Fruit fly (Drosophila melanogaster) whole organism, adult: Measurements from ENCODE around the gene CG31928.

ENCODE experiments used
- CG11617 ChIP-seq: fragments of 200-800 bp; sonication (Bioruptor generic); optimal IDR thresholded peaks from 2 replicates; lab custom pipeline; 2017; ENCODE audit warnings: mild to moderate bottlenecking, missing biosample characterization, missing genetic modification reagents, missing genetic modification characterization
- CG12768 ChIP-seq: fragments of 200-800 bp; sonication (Bioruptor generic); optimal IDR thresholded peaks from 2 replicates; lab custom pipeline; 2017; ENCODE audit warnings: missing biosample characterization, missing genetic modification characterization, mild to moderate bottlenecking, moderate library complexity, missing genetic modification reagents
- CG14711 ChIP-seq: fragments of 200-800 bp; sonication (Bioruptor generic); optimal IDR thresholded peaks from 2 replicates; lab custom pipeline; 2018; ENCODE audit warnings: missing biosample characterization, mild to moderate bottlenecking, missing genetic modification characterization, moderate library complexity
- CG1620 ChIP-seq: fragments of 200-800 bp; sonication (Bioruptor generic); optimal IDR thresholded peaks from 2 replicates; lab custom pipeline; 2016; ENCODE audit warnings: missing biosample characterization, missing genetic modification characterization
- CG33017 ChIP-seq: fragments of 200-800 bp; sonication (Bioruptor generic); optimal IDR thresholded peaks from 2 replicates; lab custom pipeline; 2018; ENCODE audit warnings: missing biosample characterization, mild to moderate bottlenecking, missing genetic modification characterization, moderate library complexity
- CG5204 ChIP-seq: fragments of 200-800 bp; sonication (Bioruptor generic); optimal IDR thresholded peaks from 2 replicates; lab custom pipeline; 2016; ENCODE audit warnings: missing biosample characterization, missing genetic modification characterization
- CG7045 ChIP-seq: fragments of 200-800 bp; sonication (Bioruptor generic); optimal IDR thresholded peaks from 2 replicates; lab custom pipeline; 2017; ENCODE audit warnings: missing biosample characterization, mild to moderate bottlenecking, missing genetic modification characterization
- CG7101 ChIP-seq: fragments of 200-800 bp; sonication (Bioruptor generic); optimal IDR thresholded peaks from 2 replicates; lab custom pipeline; 2018; ENCODE audit warnings: missing biosample characterization, mild to moderate bottlenecking, missing genetic modification characterization, moderate library complexity
- Clk ChIP-seq: fragments of 200-800 bp; sonication (Bioruptor generic); optimal IDR thresholded peaks from 2 replicates; lab custom pipeline; 2017; ENCODE audit warnings: missing biosample characterization, missing genetic modification characterization
- Crg-1 ChIP-seq: fragments of 200-800 bp; sonication (Bioruptor generic); optimal IDR thresholded peaks from 2 replicates; lab custom pipeline; 2016; ENCODE audit warnings: missing biosample characterization, missing genetic modification characterization
- Hr96 ChIP-seq: fragments of 200-800 bp; sonication (Bioruptor generic); optimal IDR thresholded peaks from 2 replicates; lab custom pipeline; 2016; ENCODE audit warnings: missing biosample characterization, missing genetic modification characterization
- Mnt ChIP-seq: fragments of 200-800 bp; sonication (Bioruptor generic); optimal IDR thresholded peaks from 2 replicates; lab custom pipeline; 2016; ENCODE audit warnings: missing biosample characterization, mild to moderate bottlenecking, missing genetic modification characterization
- bab1 ChIP-seq: fragments of 200-800 bp; sonication (Bioruptor generic); optimal IDR thresholded peaks from 3 replicates; lab custom pipeline; 2019; ENCODE audit warnings: missing biosample characterization, mild to moderate bottlenecking, missing genetic modification characterization, moderate library complexity
- cic ChIP-seq: fragments of 200-800 bp; sonication (Bioruptor generic); optimal IDR thresholded peaks from 2 replicates; lab custom pipeline; 2017; ENCODE audit warnings: missing biosample characterization, mild to moderate bottlenecking, missing genetic modification characterization, moderate library complexity
- cnc ChIP-seq, 2 experiments: fragments of >200 bp; optimal IDR thresholded peaks; 2 replicates each; lab custom pipeline; 2017
- kay ChIP-seq: fragments of 200-800 bp; sonication (Bioruptor generic); peaks from one replicate; lab custom pipeline; 2016; ENCODE audit warnings: missing biosample characterization, missing genetic modification characterization, borderline replicate concordance
- ovo ChIP-seq: fragments of 200-800 bp; sonication (Bioruptor generic); optimal IDR thresholded peaks from 2 replicates; lab custom pipeline; 2016; ENCODE audit warnings: missing biosample characterization, missing genetic modification characterization
- pad ChIP-seq: fragments of 200-800 bp; sonication (Bioruptor generic); optimal IDR thresholded peaks from 3 replicates; lab custom pipeline; 2017; ENCODE audit warnings: missing biosample characterization, missing genetic modification characterization, mild to moderate bottlenecking, moderate library complexity, missing genetic modification reagents
- tj ChIP-seq: fragments of 200-800 bp; sonication (Bioruptor generic); optimal IDR thresholded peaks from 3 replicates; lab custom pipeline; 2017; ENCODE audit warnings: missing biosample characterization, mild to moderate bottlenecking, missing genetic modification characterization, moderate library complexity
- toe ChIP-seq: fragments of 200-800 bp; sonication (Bioruptor generic); optimal IDR thresholded peaks from 2 replicates; lab custom pipeline; 2016; ENCODE audit warnings: missing biosample characterization, missing genetic modification characterization

Gene CG31928

dm6 chr2L:1502459-1503101, 10.5 kb downstream of the CG31928 start, which contains the start of gene CG7420:
Gene CG7420, minus strand, starts transcription at chr2L:1502904.
- TF ChIP-seq cic (GFP tag; lab: Kevin White, UChicago) (no peak), bab1 (peak; percentile 2), cnc (optimal IDR thresholded peaks at IDR 0.05; lab: Kevin White, UChicago) (no peak), Mnt (peak; percentile 17)

DNA sequence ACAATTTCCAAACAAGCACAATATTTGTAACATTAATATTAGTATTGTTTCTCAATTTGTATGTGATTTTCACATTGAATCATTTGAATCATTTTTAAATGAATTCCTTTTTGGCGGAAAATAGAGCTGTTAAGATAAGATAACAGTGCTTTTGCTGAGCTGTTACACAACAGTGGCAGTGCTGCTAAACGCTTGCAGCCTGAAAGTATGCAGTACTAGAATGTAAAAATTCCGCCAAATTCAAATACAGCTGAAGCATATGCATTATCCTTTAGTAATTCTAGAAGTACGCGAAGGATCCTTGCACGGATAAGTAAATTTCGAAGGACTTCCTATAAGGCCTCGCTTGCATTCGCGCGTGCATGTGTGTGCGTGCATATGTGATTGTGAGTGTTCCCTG, 12.2 kb downstream of the CG31928 start:
- TF ChIP-seq Mnt, result no peak
- no peak for TF ChIP-seq CG33017 (tag; lab: Kevin White, UChicago)
- no peak for TF ChIP-seq CG12768
- no peak for TF ChIP-seq kay (GFP tag; lab: Kevin White, UChicago)
- no peak for TF ChIP-seq CG1620 (GFP tag; lab: Kevin White, UChicago)
- no peak for TF ChIP-seq toe (GFP tag; lab: Kevin White, UChicago)

dm6 chr2L:1509748-1510147, 17.7 kb downstream of the CG31928 start:
- TF ChIP-seq CG7101 (tag; lab: Kevin White, UChicago) (no peak), CG14711 (tag; lab: Kevin White, UChicago) (no peak), CG33017 (tag; lab: Kevin White, UChicago) (no peak), Crg-1 (no peak), CG5204 (no peak), cic (GFP tag; lab: Kevin White, UChicago) (no peak), CG7045 (no peak), kay (GFP tag; lab: Kevin White, UChicago) (no peak), ovo (GFP tag; lab: Kevin White, UChicago) (no peak), cnc (optimal IDR thresholded peaks at IDR 0.05; lab: Kevin White, UChicago) (no peak), Clk (GFP tag; lab: Kevin White, UChicago) (no peak), Mnt (no peak), CG1620 (GFP tag; lab: Kevin White, UChicago) (no peak), bab1 (no peak), Hr96 (no peak), pad (GFP tag; lab: Kevin White, UChicago) (no peak), toe (GFP tag; lab: Kevin White, UChicago) (no peak)

- TF ChIP-seq cic (GFP tag; lab: Kevin White, UChicago), result no peak
- no peak for TF ChIP-seq Hr96
- no peak for TF ChIP-seq cnc (optimal IDR thresholded peaks at IDR 0.05; lab: Kevin White, UChicago)
- TF ChIP-seq Crg-1, result no peak
- no peak for TF ChIP-seq CG33017 (tag; lab: Kevin White, UChicago)
Observed at dm6 chr2L:1517378-1517777, 25.3 kb downstream of the CG31928 start, which contains the start of gene CG18132. Gene CG18132, minus strand, starts transcription at chr2L:1517478.

DNA sequence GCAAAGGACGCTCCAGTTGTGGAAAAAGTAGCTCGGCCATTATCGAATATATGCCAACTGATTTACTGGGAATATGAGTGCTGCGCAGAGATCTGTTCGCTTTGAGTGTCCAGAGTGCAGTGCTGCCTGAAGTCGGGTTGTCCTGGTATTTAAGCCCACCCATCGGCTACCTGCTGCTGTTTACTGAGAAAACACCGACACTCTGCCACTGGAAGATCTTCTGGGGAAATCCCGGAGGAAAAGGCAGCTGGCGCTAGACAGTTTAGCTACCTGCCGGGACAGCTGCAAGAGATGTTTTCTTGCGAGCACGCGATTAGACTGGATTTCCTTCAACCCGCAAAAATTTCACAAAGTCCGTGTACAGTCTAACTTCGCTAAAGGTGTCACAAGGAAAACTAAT, 25.9 kb downstream of the CG31928 start, which contains the start of gene halo:
Gene halo, minus strand, starts transcription at position 127 of the 400 bp plus-strand sequence.
- no peak for TF ChIP-seq ovo (GFP tag; lab: Kevin White, UChicago)
- no peak for TF ChIP-seq Mnt
- no peak for TF ChIP-seq cic (GFP tag; lab: Kevin White, UChicago)
- TF ChIP-seq Clk (GFP tag; lab: Kevin White, UChicago), result no peak
- TF ChIP-seq CG7045, result no peak
- TF ChIP-seq cnc (optimal IDR thresholded peaks at IDR 0.05; lab: Kevin White, UChicago), result no peak
- TF ChIP-seq CG5204, result no peak
- no peak for TF ChIP-seq Hr96
- no peak for TF ChIP-seq toe (GFP tag; lab: Kevin White, UChicago)
- TF ChIP-seq bab1, result no peak
- TF ChIP-seq pad (GFP tag; lab: Kevin White, UChicago), result no peak
- no peak for TF ChIP-seq CG12768
- no peak for TF ChIP-seq CG14711 (tag; lab: Kevin White, UChicago)
- TF ChIP-seq CG33017 (tag; lab: Kevin White, UChicago), result no peak
- no peak for TF ChIP-seq tj (GFP tag; lab: Kevin White, UChicago)

DNA sequence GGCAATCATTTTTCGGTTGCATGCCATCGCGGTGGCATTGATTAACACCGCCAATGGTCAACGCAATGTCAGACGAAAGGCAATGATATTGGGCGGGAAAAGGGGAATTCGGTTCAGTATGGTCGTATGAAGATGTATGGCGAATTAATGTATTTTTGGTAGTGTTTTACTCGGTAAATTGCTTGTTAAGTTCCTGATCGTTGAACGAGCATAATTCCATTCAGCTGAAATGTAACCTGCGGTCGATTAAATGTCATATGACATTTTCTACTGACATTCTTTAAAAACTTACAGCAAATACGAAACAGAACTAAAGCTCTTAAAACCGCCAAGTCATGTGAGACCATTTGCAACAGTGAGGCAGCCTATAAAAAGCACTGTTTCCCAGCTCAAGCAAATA, 28.1 kb downstream of the CG31928 start, which contains the start of gene Or22a:
Gene Or22a, plus strand, starts transcription at position 301 of the 400 bp plus-strand sequence.
- no peak for TF ChIP-seq Clk (GFP tag; lab: Kevin White, UChicago)
- TF ChIP-seq CG33017 (tag; lab: Kevin White, UChicago), result no peak
- no peak for TF ChIP-seq pad (GFP tag; lab: Kevin White, UChicago)
- TF ChIP-seq CG12768, result no peak
- TF ChIP-seq CG14711 (tag; lab: Kevin White, UChicago), result no peak
- no peak for TF ChIP-seq kay (GFP tag; lab: Kevin White, UChicago)
- no peak for TF ChIP-seq CG7101 (tag; lab: Kevin White, UChicago)
- TF ChIP-seq Crg-1, result no peak
- no peak for TF ChIP-seq Hr96
- no peak for TF ChIP-seq Mnt
- no peak for TF ChIP-seq ovo (GFP tag; lab: Kevin White, UChicago)
- no peak for TF ChIP-seq CG5204
- TF ChIP-seq CG7045, result no peak
- no peak for TF ChIP-seq bab1
- no peak for TF ChIP-seq cnc (optimal IDR thresholded peaks at IDR 0.05; lab: Kevin White, UChicago)

- TF ChIP-seq Mnt, result no peak
- no peak for TF ChIP-seq pad (GFP tag; lab: Kevin White, UChicago)
- TF ChIP-seq ovo (GFP tag; lab: Kevin White, UChicago), result no peak
- no peak for TF ChIP-seq CG11617 (GFP tag; lab: Kevin White, UChicago)
- TF ChIP-seq CG33017 (tag; lab: Kevin White, UChicago), result no peak
- no peak for TF ChIP-seq tj (GFP tag; lab: Kevin White, UChicago)
- no peak for TF ChIP-seq cnc (optimal IDR thresholded peaks at IDR 0.05; lab: Kevin White, UChicago)
- TF ChIP-seq Crg-1, result no peak
- TF ChIP-seq CG5204, result no peak
- no peak for TF ChIP-seq CG1620 (GFP tag; lab: Kevin White, UChicago)
- no peak for TF ChIP-seq CG7101 (tag; lab: Kevin White, UChicago)
- no peak for TF ChIP-seq CG14711 (tag; lab: Kevin White, UChicago)
- TF ChIP-seq CG7045, result no peak
- TF ChIP-seq CG12768, result no peak
Observed at dm6 chr2L:1522397-1522796, 30.3 kb downstream of the CG31928 start, which contains the start of gene Or22b. Gene Or22b, plus strand, starts transcription at chr2L:1522697.
